Fruit fly (Drosophila melanogaster): ENCODE measurements around the gene Pka-R1.

Gene Pka-R1

dm6 chr3L:20784394-20784793 lies 31.5 kb upstream of the Pka-R1 start (continued):
- TF ChIP-seq CG7556 (GFP tag; optimal IDR thresholded peaks at IDR 0.05), result no peak
- TF ChIP-seq CG43689 (GFP tag; IDR thresholded peaks at IDR 0.05), result no peak
- no peak for TF ChIP-seq CG12769 (tag; optimal IDR thresholded peaks at IDR 0.05)
- TF ChIP-seq CG32532 (GFP tag; IDR thresholded peaks at IDR 0.05), result no peak
- TF ChIP-seq Trl (optimal IDR thresholded peaks at IDR 0.05), result peak in 1 of 2 experiments; percentile 32
- no peak for TF ChIP-seq Trl (GFP tag; optimal IDR thresholded peaks at IDR 0.05)
- peak; percentile 38 for TF ChIP-seq onecut (GFP tag; IDR thresholded peaks at IDR 0.05)
- peak; percentile 17; the same call in 1 of the 3 replicates for TF ChIP-seq CG34224 (GFP tag; IDR thresholded peaks at IDR 0.05; ENCODE audit: partially characterized antibody)
- TF ChIP-seq CG2889 (GFP tag; IDR thresholded peaks at IDR 0.05), result no peak
- TF ChIP-seq stc (GFP tag; IDR thresholded peaks at IDR 0.05), result no peak
- TF ChIP-seq vnd (GFP tag; IDR thresholded peaks at IDR 0.05; ENCODE audit: partially characterized antibody), result no peak
- no peak for TF ChIP-seq Hand (GFP tag; optimal IDR thresholded peaks at IDR 0.05)
- no peak for TF ChIP-seq zen2 (GFP tag; IDR thresholded peaks at IDR 0.05; ENCODE audit: partially characterized antibody)
- no peak for TF ChIP-seq CG6765 (GFP tag; optimal IDR thresholded peaks at IDR 0.05)
- no peak for TF ChIP-seq gt (GFP tag; IDR thresholded peaks at IDR 0.05)
- 0 out of 2 replicates have a peak, but pooled peaks have one; percentile 19 for TF ChIP-seq wdn (GFP tag; IDR thresholded peaks at IDR 0.05)
- TF ChIP-seq CG18764 (GFP tag; optimal IDR thresholded peaks at IDR 0.05), result no peak
- no peak for TF ChIP-seq CG17802 (tag; optimal IDR thresholded peaks at IDR 0.05)
- TF ChIP-seq CG10654 (GFP tag; optimal IDR thresholded peaks at IDR 0.05), result no peak
- TF ChIP-seq CG6854 (GFP tag; optimal IDR thresholded peaks at IDR 0.05), result no peak
- TF ChIP-seq YL-1 (GFP tag; optimal IDR thresholded peaks at IDR 0.05), result no peak
- TF ChIP-seq seq (GFP tag; IDR thresholded peaks at IDR 0.05), result no peak
- TF ChIP-seq Asciz (GFP tag; optimal IDR thresholded peaks at IDR 0.05), result no peak
- peak; percentile 66 for TF ChIP-seq CG15479 (GFP tag; optimal IDR thresholded peaks at IDR 0.05)
- no peak for TF ChIP-seq Fer3 (tag; optimal IDR thresholded peaks at IDR 0.05)
- TF ChIP-seq CG8765 (GFP tag; IDR thresholded peaks at IDR 0.05), result no peak
- no peak for TF ChIP-seq CG10147 (GFP tag; optimal IDR thresholded peaks at IDR 0.05)
- TF ChIP-seq CG6689 (GFP tag; IDR thresholded peaks at IDR 0.05), result no peak
- TF ChIP-seq tll (GFP tag; optimal IDR thresholded peaks at IDR 0.05), result no peak
- TF ChIP-seq CG17829 (tag; optimal IDR thresholded peaks at IDR 0.05), result no peak
- TF ChIP-seq CG31388 (GFP tag; optimal IDR thresholded peaks at IDR 0.05), result no peak
- no peak for TF ChIP-seq CG8089 (GFP tag; optimal IDR thresholded peaks at IDR 0.05)
- no peak for TF ChIP-seq ttk (GFP tag; IDR thresholded peaks at IDR 0.05)
- no peak for TF ChIP-seq CG8924 (tag; optimal IDR thresholded peaks at IDR 0.05)
- TF ChIP-seq z (GFP tag; IDR thresholded peaks at IDR 0.05), result no peak

- no peak for TF ChIP-seq CG1832 (GFP tag; optimal IDR thresholded peaks at IDR 0.05)
- peak; percentile 58 for TF ChIP-seq Hmr (GFP tag; optimal IDR thresholded peaks at IDR 0.05)
- TF ChIP-seq CG8281 (tag; optimal IDR thresholded peaks at IDR 0.05), result peak; percentile 0
- TF ChIP-seq lbe (GFP tag; optimal IDR thresholded peaks at IDR 0.05), result peak; percentile 4
- TF ChIP-seq CG15696 (tag; optimal IDR thresholded peaks at IDR 0.05), result peak; percentile 35
- TF ChIP-seq kah (GFP tag; optimal IDR thresholded peaks at IDR 0.05), result peak; percentile 70
- TF ChIP-seq bbx (GFP tag; IDR thresholded peaks at IDR 0.05; ENCODE audit: partially characterized antibody), result peak; percentile 64
- peak; percentile 40 for TF ChIP-seq CG6813 (GFP tag; optimal IDR thresholded peaks at IDR 0.05)
- peak; percentile 51 for TF ChIP-seq CG2120 (GFP tag; optimal IDR thresholded peaks at IDR 0.05)
- TF ChIP-seq CG10462 (GFP tag; optimal IDR thresholded peaks at IDR 0.05), result no peak
- peak in 1 of 3 experiments; percentile 61 for TF ChIP-seq Stat92E (GFP tag; optimal IDR thresholded peaks at IDR 0.05)
- TF ChIP-seq D19B (GFP tag; optimal IDR thresholded peaks at IDR 0.05), result peak; percentile 30
- 0 out of 2 replicates have a peak, but pooled peaks have one; percentile 27 for TF ChIP-seq inv (GFP tag; IDR thresholded peaks at IDR 0.05; ENCODE audit: partially characterized antibody)
- no peak for TF ChIP-seq CG3838 (GFP tag; optimal IDR thresholded peaks at IDR 0.05)
- peak; percentile 2 for TF ChIP-seq CG10979 (tag; optimal IDR thresholded peaks at IDR 0.05)
Measured at dm6 chr3L:20784812-20785671, 30.9 kb upstream of the Pka-R1 start.
